Worm (Caenorhabditis elegans) whole organism, late embryonic: Measurements from ENCODE around the gene C23H4.8.
A peak's percentile ranks its signal among the peaks of the same experiment; 100 is the strongest.

Experiments used
- C38D4.7 ChIP-seq: fragments of 200-800 bp; sonication (Bioruptor generic); optimal IDR thresholded peaks from 2 replicates; lab custom pipeline; 2018; ENCODE audit warnings: mild to moderate bottlenecking, missing genetic modification characterization, moderate library complexity, missing compliant biosample characterization
- F13H6.1 ChIP-seq: sonication (generic microtip); optimal IDR thresholded peaks from 2 replicates; lab custom pipeline; 2016; ENCODE audit warnings: missing genetic modification characterization, missing compliant biosample characterization
- K02D7.2 ChIP-seq: sonication (generic microtip); optimal IDR thresholded peaks from 2 replicates; lab custom pipeline; 2017; ENCODE audit warnings: mild to moderate bottlenecking, missing genetic modification characterization, missing compliant biosample characterization
- T23F11.4 ChIP-seq: fragments of 200-800 bp; sonication (Bioruptor generic); optimal IDR thresholded peaks from 2 replicates; lab custom pipeline; 2018; ENCODE audit warnings: mild to moderate bottlenecking, missing genetic modification characterization, missing compliant biosample characterization
- Y22D7AL.16 ChIP-seq: sonication (generic microtip); optimal IDR thresholded peaks from 2 replicates; lab custom pipeline; 2016; ENCODE audit warnings: missing genetic modification characterization, missing compliant biosample characterization
- ahr-1 ChIP-seq: sonication (generic microtip); optimal IDR thresholded peaks from 2 replicates; lab custom pipeline; 2016; ENCODE audit warnings: missing genetic modification characterization, missing compliant biosample characterization
- ama-1 ChIP-seq: fragments of 150-350 bp; optimal IDR thresholded peaks from 2 replicates; lab custom pipeline; 2014
- ceh-14 ChIP-seq: sonication (generic microtip); optimal IDR thresholded peaks from 2 replicates; lab custom pipeline; 2016; ENCODE audit warnings: missing genotype, missing genetic modification characterization, missing compliant biosample characterization
- ceh-18 ChIP-seq: sonication (generic microtip); optimal IDR thresholded peaks from 2 replicates; lab custom pipeline; 2016; ENCODE audit warnings: missing genetic modification characterization, missing compliant biosample characterization
- ceh-19 ChIP-seq: fragments of 200-800 bp; sonication (Bioruptor generic); optimal IDR thresholded peaks from 2 replicates; lab custom pipeline; 2018; ENCODE audit warnings: mild to moderate bottlenecking, missing genetic modification characterization, missing compliant biosample characterization
- ceh-2 ChIP-seq: sonication (generic microtip); optimal IDR thresholded peaks from 2 replicates; lab custom pipeline; 2016; ENCODE audit warnings: missing genotype, missing genetic modification characterization, missing compliant biosample characterization
- ceh-22 ChIP-seq: sonication (generic microtip); optimal IDR thresholded peaks from 2 replicates; lab custom pipeline; 2017; ENCODE audit warnings: missing biosample characterization, missing genetic modification characterization
- ceh-24 ChIP-seq: sonication (generic microtip); optimal IDR thresholded peaks from 2 replicates; lab custom pipeline; 2016; ENCODE audit warnings: mild to moderate bottlenecking, missing genetic modification characterization, missing compliant biosample characterization
- ceh-31 ChIP-seq: sonication (generic microtip); optimal IDR thresholded peaks from 2 replicates; lab custom pipeline; 2016; ENCODE audit warnings: missing genetic modification characterization, missing compliant biosample characterization
- ceh-34 ChIP-seq: sonication (generic microtip); optimal IDR thresholded peaks from 2 replicates; lab custom pipeline; 2016; ENCODE audit warnings: mild to moderate bottlenecking, missing genetic modification characterization, missing compliant biosample characterization
- ceh-45 ChIP-seq: fragments of 200-800 bp; sonication (Bioruptor generic); IDR thresholded peaks from 2 replicates; pipeline ENCODE4 v1.3.6; 2022; ENCODE audit warnings: missing genetic modification reagents, missing genetic modification characterization, missing compliant biosample characterization
- dmd-4 ChIP-seq: sonication (generic microtip); optimal IDR thresholded peaks from 2 replicates; lab custom pipeline; 2016; ENCODE audit warnings: borderline replicate concordance, missing genetic modification characterization, missing compliant biosample characterization
- elt-2 ChIP-seq: sonication (generic microtip); optimal IDR thresholded peaks from 2 replicates; lab custom pipeline; 2016; ENCODE audit warnings: missing genetic modification reagents, missing genetic modification characterization, missing compliant biosample characterization
- elt-4 ChIP-seq: sonication (generic microtip); optimal IDR thresholded peaks from 2 replicates; lab custom pipeline; 2016; ENCODE audit warnings: missing genetic modification characterization, missing compliant biosample characterization
- ets-4 ChIP-seq: sonication (generic microtip); optimal IDR thresholded peaks from 2 replicates; lab custom pipeline; 2016; ENCODE audit warnings: missing genetic modification characterization, missing compliant biosample characterization
- eyg-1 ChIP-seq: sonication (generic microtip); optimal IDR thresholded peaks from 2 replicates; lab custom pipeline; 2016; ENCODE audit warnings: missing genotype, missing genetic modification characterization, missing compliant biosample characterization
- fax-1 ChIP-seq: sonication (generic microtip); optimal IDR thresholded peaks from 2 replicates; lab custom pipeline; 2016; ENCODE audit warnings: missing genotype, missing genetic modification characterization, missing compliant biosample characterization
- gmeb-2 ChIP-seq: sonication (generic microtip); optimal IDR thresholded peaks from 2 replicates; lab custom pipeline; 2016; ENCODE audit warnings: missing genetic modification characterization, inconsistent platforms, missing compliant biosample characterization
- hlh-15 ChIP-seq: sonication (generic microtip); optimal IDR thresholded peaks from 2 replicates; lab custom pipeline; 2016; ENCODE audit warnings: missing genetic modification characterization, missing compliant biosample characterization
- hlh-30 ChIP-seq: sonication (generic microtip); optimal IDR thresholded peaks from 2 replicates; lab custom pipeline; 2017; ENCODE audit warnings: antibody characterized with exemption, missing genetic modification characterization, missing compliant biosample characterization; ENCODE audit not compliant: insufficient read depth
- hlh-6 ChIP-seq: sonication (generic microtip); optimal IDR thresholded peaks from 2 replicates; lab custom pipeline; 2016; ENCODE audit warnings: missing genotype, missing genetic modification characterization, missing compliant biosample characterization
- hlh-8 ChIP-seq: sonication (generic microtip); optimal IDR thresholded peaks from 2 replicates; lab custom pipeline; 2016; ENCODE audit warnings: missing genotype, missing genetic modification characterization, missing compliant biosample characterization
- lin-11 ChIP-seq: fragments of 200-800 bp; sonication (Bioruptor generic); optimal IDR thresholded peaks from 2 replicates; lab custom pipeline; 2018; ENCODE audit warnings: mild to moderate bottlenecking, missing genetic modification characterization, missing compliant biosample characterization
- mec-3 ChIP-seq: sonication (generic microtip); optimal IDR thresholded peaks from 2 replicates; lab custom pipeline; 2016; ENCODE audit warnings: borderline replicate concordance, missing genetic modification characterization, missing compliant biosample characterization
- nfya-1 ChIP-seq: sonication (generic microtip); optimal IDR thresholded peaks from 2 replicates; lab custom pipeline; 2017; ENCODE audit warnings: missing genetic modification characterization, mild to moderate bottlenecking, missing compliant biosample characterization, antibody characterized with exemption, moderate library complexity
- odd-2 ChIP-seq: sonication (generic microtip); optimal IDR thresholded peaks from 2 replicates; lab custom pipeline; 2017; ENCODE audit warnings: antibody characterized with exemption, mild to moderate bottlenecking, missing genetic modification characterization, missing compliant biosample characterization
- pag-3 ChIP-seq: sonication (generic microtip); optimal IDR thresholded peaks from 2 replicates; lab custom pipeline; 2016; ENCODE audit warnings: missing compliant biosample characterization, missing genetic modification characterization, borderline replicate concordance
- pax-1 ChIP-seq: fragments of 150-350 bp; optimal IDR thresholded peaks from 2 replicates; lab custom pipeline; 2014; ENCODE audit warnings: missing biosample characterization, missing genetic modification characterization
- pros-1 ChIP-seq: fragments of 150-350 bp; optimal IDR thresholded peaks from 2 replicates; lab custom pipeline; 2014; ENCODE audit warnings: missing biosample characterization, missing genetic modification reagents, missing genetic modification characterization
- ref-2 ChIP-seq: sonication (generic microtip); optimal IDR thresholded peaks from 2 replicates; lab custom pipeline; 2016; ENCODE audit warnings: missing genetic modification characterization, missing compliant biosample characterization
- syd-9 ChIP-seq: sonication (generic microtip); optimal IDR thresholded peaks from 2 replicates; lab custom pipeline; 2016; ENCODE audit warnings: mild to moderate bottlenecking, missing genetic modification characterization, moderate library complexity, missing compliant biosample characterization
- tbx-2 ChIP-seq: sonication (generic microtip); optimal IDR thresholded peaks from 2 replicates; lab custom pipeline; 2016; ENCODE audit warnings: missing genetic modification characterization, missing compliant biosample characterization
- tbx-7 ChIP-seq: sonication (generic microtip); optimal IDR thresholded peaks from 2 replicates; lab custom pipeline; 2016; ENCODE audit warnings: missing genotype, missing genetic modification characterization, missing compliant biosample characterization
- ttx-3 ChIP-seq: sonication (generic microtip); optimal IDR thresholded peaks from 2 replicates; lab custom pipeline; 2016; ENCODE audit warnings: missing genetic modification reagents, missing genetic modification characterization, missing compliant biosample characterization
- unc-3 ChIP-seq, 2 experiments: fragments of 200-800 bp in 1 of 2; sonication (Bioruptor generic) in 1 of 2; sonication (generic microtip) in 1 of 2; conservative IDR thresholded peaks in 1 of 2; optimal IDR thresholded peaks in 1 of 2; 2 replicates each; pipeline versions ENCODE4 v1.3.6 to Lab custom; 2016 to 2022; ENCODE audit warnings: missing compliant biosample characterization in 2 of 2, missing genetic modification characterization in 2 of 2, missing genetic modification reagents in 1 of 2
- unc-42 ChIP-seq: sonication (generic microtip); optimal IDR thresholded peaks from 2 replicates; lab custom pipeline; 2016; ENCODE audit warnings: missing genotype, missing genetic modification characterization, missing compliant biosample characterization
- unc-86 ChIP-seq: sonication (generic microtip); optimal IDR thresholded peaks from 2 replicates; lab custom pipeline; 2016; ENCODE audit warnings: missing genetic modification characterization, missing compliant biosample characterization
- zip-5 ChIP-seq: sonication (generic microtip); optimal IDR thresholded peaks from 2 replicates; lab custom pipeline; 2016; ENCODE audit warnings: missing genetic modification characterization, missing compliant biosample characterization
- ztf-16 ChIP-seq: sonication (generic microtip); optimal IDR thresholded peaks from 2 replicates; lab custom pipeline; 2017; ENCODE audit warnings: missing genetic modification characterization, missing compliant biosample characterization

The C23H4.8 gene

ce11 chrX:12221817-12222216, 4.8 kb downstream of the C23H4.8 start, which contains the start of gene cest-9.2:
Gene cest-9.2, plus strand, starts transcription at chrX:12222117.
- TF ChIP-seq ceh-34 (tag; lab: Kevin White, UChicago) (no peak), ref-2 (tag; lab: Kevin White, UChicago) (no peak), unc-3 (GFP tag; conservative IDR thresholded peaks at IDR 0.05; lab: Robert Waterston, UW) (no peak), unc-3 (tag; optimal IDR thresholded peaks at IDR 0.05; lab: Kevin White, UChicago) (no peak), F13H6.1 (tag; lab: Kevin White, UChicago) (no peak), ceh-22 (tag; lab: Kevin White, UChicago) (no peak), nfya-1 (tag; lab: Kevin White, UChicago) (no peak), ama-1 (no peak), syd-9 (tag; lab: Kevin White, UChicago) (no peak), elt-4 (no peak), ceh-19 (GFP tag; lab: Kevin White, UChicago) (no peak), gmeb-2 (tag; lab: Kevin White, UChicago) (no peak), fax-1 (tag; lab: Kevin White, UChicago) (no peak), hlh-15 (tag; lab: Kevin White, UChicago) (no peak), ceh-24 (no peak)

- TF ChIP-seq ceh-34 (tag; lab: Kevin White, UChicago) (no peak), Y22D7AL.16 (tag; lab: Kevin White, UChicago) (no peak), pax-1 (tag; lab: Kevin White, UChicago) (no peak), ceh-18 (tag; lab: Kevin White, UChicago) (no peak), T23F11.4 (GFP tag; lab: Kevin White, UChicago) (no peak), eyg-1 (tag; lab: Kevin White, UChicago) (no peak), odd-2 (tag; lab: Kevin White, UChicago) (no peak), ztf-16 (tag; lab: Kevin White, UChicago) (no peak), unc-86 (no peak), unc-42 (tag; lab: Kevin White, UChicago) (no peak), hlh-15 (tag; lab: Kevin White, UChicago) (no peak), fax-1 (tag; lab: Kevin White, UChicago) (no peak), tbx-7 (no peak), ref-2 (tag; lab: Kevin White, UChicago) (no peak)
Observed at ce11 chrX:12222723-12223122, 5.7 kb downstream of the C23H4.8 start.

ce11 chrX:12225970-12226369, 8.9 kb downstream of the C23H4.8 start, which contains the start of gene cest-9.1:
Gene cest-9.1, plus strand, starts transcription at chrX:12226182.
- TF ChIP-seq ceh-24 (no peak), unc-42 (tag; lab: Kevin White, UChicago) (no peak), C38D4.7 (GFP tag; lab: Kevin White, UChicago) (no peak), elt-2 (tag; lab: Kevin White, UChicago) (peak; percentile 15), K02D7.2 (tag; lab: Kevin White, UChicago) (no peak)

ce11 chrX:12227130-12227529, 10.1 kb downstream of the C23H4.8 start:
- TF ChIP-seq tbx-2 (tag; lab: Kevin White, UChicago) (no peak), ceh-19 (GFP tag; lab: Kevin White, UChicago) (no peak), ceh-2 (no peak), tbx-7 (no peak), hlh-15 (tag; lab: Kevin White, UChicago) (no peak), ahr-1 (no peak), F13H6.1 (tag; lab: Kevin White, UChicago) (no peak), ceh-34 (tag; lab: Kevin White, UChicago) (no peak), elt-4 (no peak), hlh-8 (tag; lab: Kevin White, UChicago) (no peak)

- no peak for TF ChIP-seq ets-4
- no peak for TF ChIP-seq hlh-30 (tag; lab: Kevin White, UChicago)
- TF ChIP-seq ceh-14 (tag; lab: Kevin White, UChicago), result no peak
- no peak for TF ChIP-seq pag-3 (tag; lab: Kevin White, UChicago)
- TF ChIP-seq ceh-31 (tag; lab: Kevin White, UChicago), result no peak
- no peak for TF ChIP-seq ceh-19 (GFP tag; lab: Kevin White, UChicago)
- no peak for TF ChIP-seq mec-3 (tag; lab: Kevin White, UChicago)
- TF ChIP-seq dmd-4 (tag; lab: Kevin White, UChicago), result no peak
- no peak for TF ChIP-seq pros-1
- TF ChIP-seq ttx-3 (tag; lab: Kevin White, UChicago), result no peak
- no peak for TF ChIP-seq lin-11 (tag; lab: Kevin White, UChicago)
- no peak for TF ChIP-seq hlh-6 (tag; lab: Kevin White, UChicago)
- TF ChIP-seq ceh-45, result no peak
- TF ChIP-seq zip-5 (tag; lab: Kevin White, UChicago), result no peak
- TF ChIP-seq ztf-16 (tag; lab: Kevin White, UChicago), result no peak
Observed at ce11 chrX:12229651-12230050, 12.6 kb downstream of the C23H4.8 start, which contains the start of gene cest-7. Gene cest-7, plus strand, starts transcription at chrX:12229951.
